Fruit fly (Drosophila melanogaster) whole organism, embryonic: ENCODE measurements around the gene PIG-Q.

Experiments used
- ATbp ChIP-seq: fragments of 200-800 bp; sonication (Bioruptor generic); optimal IDR thresholded peaks from 2 replicates; lab custom pipeline; 2017; ENCODE audit warnings: missing biosample characterization, mild to moderate bottlenecking, missing genetic modification characterization, missing genetic modification reagents
- Bteb2 ChIP-seq: fragments of 200-800 bp; sonication (Bioruptor generic); optimal IDR thresholded peaks from 2 replicates; lab custom pipeline; 2016; ENCODE audit warnings: missing biosample characterization, missing genetic modification characterization
- CG1024 ChIP-seq: fragments of 200-800 bp; sonication (Bioruptor generic); IDR thresholded peaks from 2 replicates; pipeline ENCODE4 v1.3.6; 2022; ENCODE audit warnings: missing biosample characterization, missing genetic modification characterization
- CG10431 ChIP-seq: fragments of 200-800 bp; sonication (Bioruptor generic); optimal IDR thresholded peaks from 3 replicates; lab custom pipeline; 2018; ENCODE audit warnings: missing biosample characterization, mild to moderate bottlenecking, missing genetic modification characterization
- CG12299 ChIP-seq: fragments of 200-800 bp; sonication (Bioruptor generic); optimal IDR thresholded peaks from 2 replicates; lab custom pipeline; 2018; ENCODE audit warnings: missing biosample characterization, mild to moderate bottlenecking, missing genetic modification characterization
- CG1233 ChIP-seq: fragments of 200-800 bp; sonication (Bioruptor generic); optimal IDR thresholded peaks from 4 replicates; lab custom pipeline; 2018; ENCODE audit warnings: missing biosample characterization, mild to moderate bottlenecking, missing genetic modification characterization
- CG12659 ChIP-seq: fragments of 200-800 bp; sonication (Bioruptor generic); optimal IDR thresholded peaks from 3 replicates; lab custom pipeline; 2017; ENCODE audit warnings: mild to moderate bottlenecking, missing biosample characterization, missing genetic modification reagents, missing genetic modification characterization
- CG15514 ChIP-seq: fragments of 200-800 bp; sonication (Bioruptor generic); optimal IDR thresholded peaks from 3 replicates; lab custom pipeline; 2017; ENCODE audit warnings: missing biosample characterization, missing genetic modification characterization, mild to moderate bottlenecking, moderate library complexity, missing genetic modification reagents
- CG17385 ChIP-seq: fragments of 200-800 bp; sonication (Bioruptor generic); optimal IDR thresholded peaks from 3 replicates; lab custom pipeline; 2018; ENCODE audit warnings: missing biosample characterization, mild to moderate bottlenecking, missing genetic modification characterization
- CG18011 ChIP-seq: fragments of 200-800 bp; sonication (Bioruptor generic); optimal IDR thresholded peaks from 2 replicates; lab custom pipeline; 2017; ENCODE audit warnings: missing biosample characterization, missing genetic modification characterization, mild to moderate bottlenecking, moderate library complexity, missing genotype
- CG2120 ChIP-seq: fragments of 200-800 bp; sonication (Bioruptor generic); optimal IDR thresholded peaks from 3 replicates; lab custom pipeline; 2016; ENCODE audit warnings: missing biosample characterization, missing genetic modification characterization
- CG2889 ChIP-seq: fragments of 200-800 bp; sonication (Bioruptor generic); IDR thresholded peaks from 3 replicates; pipeline ENCODE4 v1.3.6; 2022; ENCODE audit warnings: missing biosample characterization, missing genetic modification characterization
- CG3281 ChIP-seq: fragments of 200-800 bp; sonication (Bioruptor generic); optimal IDR thresholded peaks from 3 replicates; lab custom pipeline; 2017; ENCODE audit warnings: missing biosample characterization, mild to moderate bottlenecking, missing genetic modification characterization
- CG6683 ChIP-seq: fragments of 200-800 bp; sonication (Bioruptor generic); optimal IDR thresholded peaks from 2 replicates; lab custom pipeline; 2017; ENCODE audit warnings: missing biosample characterization, mild to moderate bottlenecking, missing genetic modification characterization, missing genetic modification reagents
- CG6854 ChIP-seq: fragments of 200-800 bp; sonication (Bioruptor generic); optimal IDR thresholded peaks from 3 replicates; lab custom pipeline; 2017; ENCODE audit warnings: missing biosample characterization, mild to moderate bottlenecking, missing genetic modification characterization
- CG7963 ChIP-seq: fragments of 200-800 bp; sonication (Bioruptor generic); IDR thresholded peaks from 3 replicates; pipeline ENCODE4 v1.3.6; 2022; ENCODE audit warnings: missing biosample characterization, missing genetic modification characterization; ENCODE audit not compliant: partially characterized antibody
- CG7987 ChIP-seq: fragments of 200-800 bp; sonication (Bioruptor generic); optimal IDR thresholded peaks from 2 replicates; lab custom pipeline; 2018; ENCODE audit warnings: missing biosample characterization, mild to moderate bottlenecking, missing genetic modification characterization, moderate library complexity
- CG9797 ChIP-seq: fragments of 200-800 bp; sonication (Bioruptor generic); optimal IDR thresholded peaks from 3 replicates; lab custom pipeline; 2018; ENCODE audit warnings: missing biosample characterization, mild to moderate bottlenecking, missing genetic modification characterization
- Dad ChIP-seq: fragments of 200-800 bp; sonication (Bioruptor generic); optimal IDR thresholded peaks from 3 replicates; lab custom pipeline; 2016; ENCODE audit warnings: missing biosample characterization, missing genetic modification characterization
- Doc2 ChIP-seq: fragments of 200-800 bp; sonication (Bioruptor generic); IDR thresholded peaks from 2 replicates; pipeline ENCODE4 v1.3.6; 2022; ENCODE audit warnings: missing biosample characterization, missing genetic modification characterization
- MBD-R2 ChIP-seq: fragments of 200-800 bp; sonication (Bioruptor generic); IDR thresholded peaks from 2 replicates; pipeline ENCODE4 v1.3.6; 2022; ENCODE audit warnings: missing biosample characterization, missing genetic modification characterization
- Mad ChIP-seq: fragments of 200-800 bp; sonication (Bioruptor generic); optimal IDR thresholded peaks from 2 replicates; lab custom pipeline; 2016; ENCODE audit warnings: missing biosample characterization, missing genetic modification characterization
- Sox102F ChIP-seq: fragments of 200-800 bp; sonication (Bioruptor generic); optimal IDR thresholded peaks from 2 replicates; lab custom pipeline; 2018; ENCODE audit warnings: missing biosample characterization, mild to moderate bottlenecking, missing genetic modification characterization, moderate library complexity
- Stat92E ChIP-seq, 3 experiments: fragments of >200 bp in 2 of 3; fragments of 200-800 bp in 1 of 3; sonication (Bioruptor generic) in 1 of 3; optimal IDR thresholded peaks; 2 replicates each; lab custom pipeline; 2017 to 2019; ENCODE audit warnings: missing biosample characterization in 3 of 3, missing genetic modification characterization in 3 of 3, mild to moderate bottlenecking in 1 of 3, moderate library complexity in 1 of 3
- Vsx1 ChIP-seq: fragments of 200-800 bp; sonication (Bioruptor generic); optimal IDR thresholded peaks from 2 replicates; lab custom pipeline; 2017; ENCODE audit warnings: missing biosample characterization, mild to moderate bottlenecking, missing genetic modification characterization, missing genetic modification reagents
- Xbp1 ChIP-seq: fragments of 200-800 bp; sonication (Bioruptor generic); optimal IDR thresholded peaks from 3 replicates; lab custom pipeline; 2016; ENCODE audit warnings: missing biosample characterization, mild to moderate bottlenecking, missing genetic modification characterization
- amos ChIP-seq: fragments of 200-800 bp; sonication (Bioruptor generic); IDR thresholded peaks from 2 replicates; pipeline ENCODE4 v1.3.6; 2022; ENCODE audit warnings: missing biosample characterization, missing genetic modification characterization; ENCODE audit not compliant: partially characterized antibody
- bbx ChIP-seq: fragments of 200-800 bp; sonication (Bioruptor generic); IDR thresholded peaks from 2 replicates; pipeline ENCODE4 v1.3.6; 2022; ENCODE audit warnings: missing biosample characterization, missing genetic modification characterization; ENCODE audit not compliant: partially characterized antibody
- bigmax ChIP-seq: fragments of 200-800 bp; sonication (Bioruptor generic); optimal IDR thresholded peaks from 2 replicates; lab custom pipeline; 2018; ENCODE audit warnings: missing biosample characterization, mild to moderate bottlenecking, missing genetic modification characterization
- br ChIP-seq: fragments of >200 bp; optimal IDR thresholded peaks from 2 replicates; lab custom pipeline; 2017
- caup ChIP-seq: fragments of 200-800 bp; sonication (Bioruptor generic); optimal IDR thresholded peaks from 3 replicates; lab custom pipeline; 2017; ENCODE audit warnings: missing biosample characterization, mild to moderate bottlenecking, missing genetic modification characterization, moderate library complexity; ENCODE audit not compliant: severe bottlenecking
- disco-r ChIP-seq: fragments of 200-800 bp; sonication (Bioruptor generic); optimal IDR thresholded peaks from 2 replicates; lab custom pipeline; 2016; ENCODE audit warnings: missing biosample characterization, missing genetic modification characterization
- dmrt11E ChIP-seq: fragments of 200-800 bp; sonication (Bioruptor generic); optimal IDR thresholded peaks from 3 replicates; lab custom pipeline; 2018; ENCODE audit warnings: missing biosample characterization, mild to moderate bottlenecking, missing genetic modification characterization, moderate library complexity
- dpn ChIP-seq, 2 experiments: fragments of 200-800 bp; sonication (Bioruptor generic); optimal IDR thresholded peaks; 3 replicates each; lab custom pipeline; 2016; ENCODE audit warnings: missing biosample characterization in 2 of 2, missing genetic modification characterization in 2 of 2
- dysf ChIP-seq: fragments of 200-800 bp; sonication (Bioruptor generic); IDR thresholded peaks from 3 replicates; pipeline ENCODE4 v1.3.6; 2022; ENCODE audit warnings: missing biosample characterization, missing genetic modification characterization
- lab ChIP-seq: fragments of 200-800 bp; sonication (Bioruptor generic); optimal IDR thresholded peaks from 3 replicates; lab custom pipeline; 2017; ENCODE audit warnings: missing biosample characterization, missing genetic modification characterization, mild to moderate bottlenecking, moderate library complexity, missing genetic modification reagents
- lov ChIP-seq, 2 experiments: fragments of 200-800 bp in 1 of 2; fragments of >200 bp in 1 of 2; sonication (Bioruptor generic) in 1 of 2; IDR thresholded peaks in 1 of 2; optimal IDR thresholded peaks in 1 of 2; 2 replicates in 1 of 2; 3 replicates in 1 of 2; pipeline versions ENCODE4 v1.3.6 to Lab custom; 2017 to 2022; ENCODE audit warnings: missing biosample characterization in 1 of 2, missing genetic modification characterization in 1 of 2
- nerfin-2 ChIP-seq: fragments of 200-800 bp; sonication (Bioruptor generic); IDR thresholded peaks from 2 replicates; pipeline ENCODE4 v1.3.6; 2022; ENCODE audit warnings: missing biosample characterization, missing genetic modification characterization; ENCODE audit not compliant: partially characterized antibody
- otp ChIP-seq: fragments of 200-800 bp; sonication (Bioruptor generic); IDR thresholded peaks from 3 replicates; pipeline ENCODE4, ENCODE4 v1.3.6; 2022; ENCODE audit warnings: missing biosample characterization, missing genetic modification characterization
- pfk ChIP-seq: fragments of 200-800 bp; sonication (Bioruptor generic); optimal IDR thresholded peaks from 2 replicates; lab custom pipeline; 2018; ENCODE audit warnings: missing biosample characterization, mild to moderate bottlenecking, missing genetic modification characterization, moderate library complexity
- pita ChIP-seq: fragments of 200-800 bp; sonication (Bioruptor generic); optimal IDR thresholded peaks from 2 replicates; lab custom pipeline; 2017; ENCODE audit warnings: missing biosample characterization, mild to moderate bottlenecking, missing genetic modification characterization
- pnt ChIP-seq: fragments of 200-800 bp; sonication (Bioruptor generic); optimal IDR thresholded peaks from 3 replicates; lab custom pipeline; 2016; ENCODE audit warnings: missing biosample characterization, missing genetic modification characterization
- pzg ChIP-seq: fragments of 200-800 bp; sonication (Bioruptor generic); optimal IDR thresholded peaks from 3 replicates; lab custom pipeline; 2018; ENCODE audit warnings: missing biosample characterization, mild to moderate bottlenecking, missing genetic modification characterization, moderate library complexity
- repo ChIP-seq: fragments of 200-800 bp; sonication (Bioruptor generic); optimal IDR thresholded peaks from 2 replicates; lab custom pipeline; 2016; ENCODE audit warnings: missing biosample characterization, missing genetic modification characterization
- ro ChIP-seq: fragments of 200-800 bp; sonication (Bioruptor generic); IDR thresholded peaks from 2 replicates; pipeline ENCODE4 v1.3.6; 2022; ENCODE audit warnings: missing biosample characterization, missing genetic modification characterization
- sug ChIP-seq: fragments of 200-800 bp; optimal IDR thresholded peaks from 2 replicates; lab custom pipeline; 2019; ENCODE audit warnings: missing biosample characterization, mild to moderate bottlenecking, missing genetic modification characterization, moderate library complexity
- trem ChIP-seq: fragments of 200-800 bp; optimal IDR thresholded peaks from 3 replicates; lab custom pipeline; 2019; ENCODE audit warnings: missing biosample characterization, mild to moderate bottlenecking, missing genetic modification characterization, moderate library complexity
- vfl ChIP-seq: fragments of 200-800 bp; sonication (Bioruptor generic); optimal IDR thresholded peaks from 2 replicates; lab custom pipeline; 2016; ENCODE audit warnings: missing biosample characterization, missing genetic modification characterization

The PIG-Q gene

DNA sequence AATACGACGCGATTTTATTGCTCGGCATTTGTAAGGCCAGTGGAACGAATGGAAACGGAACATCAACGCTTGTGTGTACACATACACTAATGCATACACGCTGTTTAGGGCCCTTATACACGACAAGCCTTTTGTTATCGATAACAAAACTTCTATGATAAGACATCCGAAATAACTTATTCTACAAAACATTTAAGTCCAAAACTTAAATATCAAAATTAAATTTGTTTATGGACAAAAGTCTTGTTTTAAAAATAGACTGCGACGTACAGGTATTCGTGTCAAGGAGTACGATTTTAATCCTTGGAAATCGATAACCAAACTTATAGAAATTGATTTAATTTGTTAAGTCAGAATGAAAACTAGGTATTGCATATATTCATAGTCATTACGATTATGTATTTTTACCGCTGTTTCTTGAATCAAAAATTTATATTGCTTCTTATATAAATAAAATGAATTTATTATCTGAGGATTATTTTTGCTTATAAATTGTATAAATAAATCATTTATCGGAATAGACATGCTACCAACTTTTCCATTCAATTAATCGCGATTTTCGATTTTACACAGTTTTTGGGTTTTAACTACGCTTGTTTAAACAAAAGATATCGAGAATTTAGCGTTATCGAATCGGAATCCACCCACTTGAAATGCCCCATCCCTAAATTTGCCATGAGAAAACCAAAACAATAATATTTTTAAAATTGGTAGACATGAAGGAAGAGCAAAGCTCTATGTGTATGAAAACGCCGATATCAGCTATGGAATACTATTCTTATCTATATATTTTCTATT lies 45.7 kb upstream of the PIG-Q start, which contains the start of the genes CG9915 and SWIP (continued):
- TF ChIP-seq nerfin-2 (GFP tag; lab: Robert Waterston, UW), result peak; percentile 77
- peak; percentile 84 for TF ChIP-seq CG7963
- TF ChIP-seq pfk (GFP tag; lab: Kevin White, UChicago), result peak; percentile 97
- no peak for TF ChIP-seq Bteb2 (GFP tag; lab: Kevin White, UChicago)
- no peak for TF ChIP-seq disco-r
- TF ChIP-seq CG2889 (GFP tag; lab: Robert Waterston, UW), result no peak
- peak; percentile 44 for TF ChIP-seq CG12659
- no peak for TF ChIP-seq CG6854 (GFP tag; lab: Kevin White, UChicago)
- TF ChIP-seq bbx (GFP tag; lab: Robert Waterston, UW), result peak; percentile 71
- no peak for TF ChIP-seq Vsx1
- TF ChIP-seq pita (GFP tag; lab: Kevin White, UChicago), result no peak
- no peak for TF ChIP-seq ATbp (GFP tag; lab: Kevin White, UChicago)
- no peak for TF ChIP-seq otp (GFP tag; lab: Robert Waterston, UW)
- TF ChIP-seq Dad (GFP tag; lab: Kevin White, UChicago), result no peak
- TF ChIP-seq CG17385 (GFP tag; lab: Kevin White, UChicago), result no peak
- TF ChIP-seq Xbp1 (GFP tag; lab: Kevin White, UChicago), result peak; percentile 16
- TF ChIP-seq lab (GFP tag; lab: Kevin White, UChicago), result no peak
- TF ChIP-seq CG6683 (GFP tag; lab: Kevin White, UChicago), result no peak
- peak; percentile 24 for TF ChIP-seq CG2120 (GFP tag; lab: Kevin White, UChicago)
- peak; percentile 19 for TF ChIP-seq CG15514 (GFP tag; lab: Kevin White, UChicago)
- TF ChIP-seq lov (optimal IDR thresholded peaks at IDR 0.05; lab: Kevin White, UChicago), result no peak
- TF ChIP-seq lov (GFP tag; IDR thresholded peaks at IDR 0.05; lab: Robert Waterston, UW), result no peak
- TF ChIP-seq ro, result no peak
- peak; percentile 27 for TF ChIP-seq CG3281
- TF ChIP-seq pzg (GFP tag; lab: Kevin White, UChicago), result peak; percentile 27
- TF ChIP-seq MBD-R2, result peak; percentile 27; the same call in 1 of the 2 replicates
- TF ChIP-seq pnt (GFP tag; lab: Kevin White, UChicago), result no peak
- no peak for TF ChIP-seq Sox102F (GFP tag; lab: Kevin White, UChicago)
- TF ChIP-seq CG10431, result no peak
- no peak for TF ChIP-seq CG12299 (tag; lab: Kevin White, UChicago)
- TF ChIP-seq CG18011 (GFP tag; lab: Kevin White, UChicago), result no peak
- TF ChIP-seq caup (GFP tag; lab: Kevin White, UChicago), result no peak
- TF ChIP-seq Doc2 (GFP tag; lab: Robert Waterston, UW), result no peak
- no peak for TF ChIP-seq dysf (GFP tag; lab: Robert Waterston, UW)
- TF ChIP-seq sug (tag; lab: Kevin White, UChicago), result no peak
- TF ChIP-seq bigmax, result no peak
- TF ChIP-seq vfl (GFP tag; lab: Kevin White, UChicago), result no peak
- peak; percentile 60; the same call in 1 of the 2 replicates for TF ChIP-seq amos (GFP tag; lab: Robert Waterston, UW)
- no peak for TF ChIP-seq dpn (GFP tag; optimal IDR thresholded peaks at IDR 0.05; lab: Kevin White, UChicago)
- peak; percentile 69 for TF ChIP-seq CG1024 (GFP tag; lab: Robert Waterston, UW)
- TF ChIP-seq Stat92E (GFP tag; optimal IDR thresholded peaks at IDR 0.05; lab: Kevin White, UChicago), result no peak
- no peak for TF ChIP-seq CG1233 (GFP tag; lab: Kevin White, UChicago)
- TF ChIP-seq CG7987 (GFP tag; lab: Kevin White, UChicago), result no peak
- TF ChIP-seq Mad (GFP tag; lab: Kevin White, UChicago), result no peak
- TF ChIP-seq repo (GFP tag; lab: Kevin White, UChicago), result no peak
- TF ChIP-seq dmrt11E (tag; lab: Kevin White, UChicago), result peak; percentile 51
- peak; percentile 18 for TF ChIP-seq trem
- TF ChIP-seq CG9797 (GFP tag; lab: Kevin White, UChicago), result no peak
- TF ChIP-seq br, result no peak
